Worm (Caenorhabditis elegans): ENCODE measurements around the gene pals-28.

pals-28 gene

DNA sequence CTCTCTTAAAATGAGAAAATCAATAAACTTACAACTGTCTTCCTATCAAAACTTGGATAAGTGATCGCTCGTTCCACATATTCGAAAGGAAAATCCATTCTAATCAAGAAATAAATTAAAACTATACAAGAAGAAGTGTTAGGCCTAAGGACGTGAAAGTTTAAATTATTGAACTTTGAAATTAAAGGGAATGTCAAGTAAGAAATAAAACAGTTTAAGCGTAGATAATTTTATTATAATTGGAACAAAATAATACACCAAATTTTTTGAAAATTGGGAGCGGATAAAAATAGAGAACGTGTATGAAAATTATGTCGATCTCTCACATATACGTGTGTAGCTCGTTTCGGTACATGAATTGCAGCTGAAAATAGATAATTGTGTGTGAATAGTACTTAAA is 44.8 kb downstream of the pals-28 start, which contains the start of gene C28A5.6:
TSS of gene C28A5.6 (minus strand) at position 101 of the 400 bp plus-strand sequence.
- no peak for TF ChIP-seq scrt-1 (GFP tag; IDR thresholded peaks at IDR 0.05)
- no peak for TF ChIP-seq ceh-13 (GFP tag; optimal IDR thresholded peaks at IDR 0.05)
- TF ChIP-seq ama-1 (optimal IDR thresholded peaks at IDR 0.05) = no peak
- no peak for TF ChIP-seq ceh-36 (tag; optimal IDR thresholded peaks at IDR 0.05)
- TF ChIP-seq tbx-37 (GFP tag; conservative IDR thresholded peaks at IDR 0.05) = no peak
- no peak for TF ChIP-seq hmbx-1 (tag; optimal IDR thresholded peaks at IDR 0.05)
- TF ChIP-seq ets-7 (tag; optimal IDR thresholded peaks at IDR 0.05) = no peak
- no peak for TF ChIP-seq hnd-1 (tag; optimal IDR thresholded peaks at IDR 0.05)
- TF ChIP-seq pes-1 (GFP tag; IDR thresholded peaks at IDR 0.05) = no peak
- TF ChIP-seq F13C5.2 (tag; optimal IDR thresholded peaks at IDR 0.05) = no peak
- no peak for TF ChIP-seq sea-1 (GFP tag; conservative IDR thresholded peaks at IDR 0.05)
- TF ChIP-seq tra-4 (tag; optimal IDR thresholded peaks at IDR 0.05) = no peak
- no peak for TF ChIP-seq aly-1 (tag; optimal IDR thresholded peaks at IDR 0.05)
- TF ChIP-seq tbx-11 (GFP tag; IDR thresholded peaks at IDR 0.05) = no peak
- no peak for TF ChIP-seq B0310.2 (tag; optimal IDR thresholded peaks at IDR 0.05)

DNA sequence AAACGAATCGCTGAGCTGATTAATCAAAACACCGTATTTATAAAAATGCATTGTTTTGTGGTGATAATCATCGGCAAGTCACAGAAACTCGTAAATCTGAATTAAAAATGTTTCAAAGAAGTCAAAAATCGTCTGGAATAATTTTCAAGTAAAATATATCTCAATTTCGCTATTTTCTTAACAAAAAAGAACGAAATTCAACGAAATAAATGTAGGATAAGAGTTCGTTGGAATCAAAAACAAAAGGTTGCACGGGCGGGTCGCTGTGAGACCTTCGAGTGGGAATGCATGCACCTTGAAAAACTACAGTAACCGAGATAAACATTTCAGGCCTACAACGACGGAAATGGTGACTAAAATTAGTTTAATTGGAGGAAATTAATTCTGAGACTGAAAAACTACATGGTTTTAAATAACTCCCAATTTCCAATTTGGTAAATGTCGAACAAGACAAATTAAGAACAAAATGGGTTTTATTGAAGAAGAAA is 49.8 kb downstream of the pals-28 start, which contains the start of gene C28A5.1:
TSS of gene C28A5.1 (minus strand) at position 51 of the 488 bp plus-strand sequence.
- TF ChIP-seq ets-7 (tag; optimal IDR thresholded peaks at IDR 0.05) (no peak), tbx-37 (GFP tag; conservative IDR thresholded peaks at IDR 0.05) (no peak), sea-1 (GFP tag; conservative IDR thresholded peaks at IDR 0.05) (no peak), tra-4 (tag; optimal IDR thresholded peaks at IDR 0.05) (no peak), B0310.2 (tag; optimal IDR thresholded peaks at IDR 0.05) (no peak)

DNA sequence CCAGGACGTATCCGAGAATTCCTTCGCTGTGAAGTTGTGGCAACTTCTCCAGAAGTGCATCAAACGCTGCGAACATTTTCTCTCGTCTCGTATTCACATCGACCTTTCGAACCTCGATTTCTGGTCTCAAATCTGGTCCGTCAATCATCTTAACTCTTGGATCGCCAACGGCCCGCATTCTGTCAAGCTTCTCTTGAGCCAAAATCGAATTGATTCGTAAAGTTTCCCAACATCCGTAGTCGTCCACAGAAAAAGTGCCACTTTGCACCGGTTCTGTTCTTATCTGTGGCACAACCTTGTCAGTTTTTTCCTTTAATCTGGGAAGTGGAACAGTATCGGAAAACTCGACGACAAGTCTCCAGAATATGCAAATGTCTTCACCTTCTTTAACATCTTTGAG is 50.7 kb downstream of the pals-28 start:
- no peak for TF ChIP-seq flt-1 (GFP tag; IDR thresholded peaks at IDR 0.05)
- no peak for TF ChIP-seq ama-1 (optimal IDR thresholded peaks at IDR 0.05)
- no peak for TF ChIP-seq F13C5.2 (tag; optimal IDR thresholded peaks at IDR 0.05)
- TF ChIP-seq tbx-11 (GFP tag; IDR thresholded peaks at IDR 0.05) = no peak
- no peak for TF ChIP-seq B0310.2 (tag; optimal IDR thresholded peaks at IDR 0.05)
- no peak for TF ChIP-seq ets-7 (tag; optimal IDR thresholded peaks at IDR 0.05)
- TF ChIP-seq tra-4 (tag; optimal IDR thresholded peaks at IDR 0.05) = no peak
- TF ChIP-seq hnd-1 (tag; optimal IDR thresholded peaks at IDR 0.05) = no peak
- TF ChIP-seq scrt-1 (GFP tag; IDR thresholded peaks at IDR 0.05) = no peak
- no peak for TF ChIP-seq aly-1 (tag; optimal IDR thresholded peaks at IDR 0.05)
- no peak for TF ChIP-seq ceh-36 (tag; optimal IDR thresholded peaks at IDR 0.05)
- no peak for TF ChIP-seq hmg-4 (GFP tag; optimal IDR thresholded peaks at IDR 0.05)
- no peak for TF ChIP-seq ceh-13 (GFP tag; optimal IDR thresholded peaks at IDR 0.05)
- no peak for TF ChIP-seq hmbx-1 (tag; optimal IDR thresholded peaks at IDR 0.05)
- TF ChIP-seq pes-1 (GFP tag; IDR thresholded peaks at IDR 0.05) = no peak
- TF ChIP-seq tbx-37 (GFP tag; conservative IDR thresholded peaks at IDR 0.05) = no peak
- no peak for TF ChIP-seq sea-1 (GFP tag; conservative IDR thresholded peaks at IDR 0.05)
